Worm (Caenorhabditis elegans) whole organism, L4 larva: ENCODE results near the gene scl-17.

Experiments used
- R02D3.7 ChIP-seq: fragments of 150-350 bp; sonication (generic microtip); optimal IDR thresholded peaks from 3 replicates; lab custom pipeline; 2014; ENCODE audit warnings: missing biosample characterization, missing genetic modification characterization
- ZK546.5 ChIP-seq, 2 experiments: sonication (generic microtip); optimal IDR thresholded peaks; 2 replicates each; lab custom pipeline; 2017; ENCODE audit warnings: missing biosample characterization in 2 of 2, missing genetic modification characterization in 2 of 2
- aha-1 ChIP-seq: fragments of 150-350 bp; peaks from one replicate; lab custom pipeline; 2014; ENCODE audit warnings: missing biosample characterization, missing genetic modification characterization
- ceh-62 ChIP-seq: sonication (generic microtip); optimal IDR thresholded peaks from 2 replicates; lab custom pipeline; 2017; ENCODE audit warnings: missing biosample characterization, missing genetic modification characterization
- ces-1 ChIP-seq: fragments of 150-350 bp; sonication (generic microtip); optimal IDR thresholded peaks from 4 replicates; lab custom pipeline; 2014; ENCODE audit warnings: missing biosample characterization, missing genetic modification reagents, missing genetic modification characterization
- hmg-1.1 ChIP-seq: fragments of 200-800 bp; sonication (Bioruptor generic); IDR thresholded peaks from 2 replicates; pipeline ENCODE4 v1.3.6; 2022; ENCODE audit warnings: missing genetic modification reagents, missing genetic modification characterization, missing compliant biosample characterization
- lsy-2 ChIP-seq, 2 experiments: fragments of 150-350 bp in 1 of 2; sonication (generic microtip) in 1 of 2; optimal IDR thresholded peaks; 2 replicates each; lab custom pipeline; 2014 to 2017; ENCODE audit warnings: missing biosample characterization in 2 of 2, missing genetic modification characterization in 2 of 2
- mxl-2 ChIP-seq: fragments of 200-800 bp; sonication (Bioruptor generic); conservative IDR thresholded peaks from 2 replicates; pipeline ENCODE4 v1.3.6; 2022; ENCODE audit warnings: missing genetic modification reagents, missing genetic modification characterization, missing compliant biosample characterization
- nhr-11 ChIP-seq: fragments of 150-350 bp; optimal IDR thresholded peaks from 2 replicates; lab custom pipeline; 2014; ENCODE audit warnings: missing biosample characterization, missing genetic modification characterization
- nhr-237 ChIP-seq: sonication (generic microtip); optimal IDR thresholded peaks from 2 replicates; lab custom pipeline; 2017; ENCODE audit warnings: missing biosample characterization, missing genetic modification characterization
- nhr-76 ChIP-seq: fragments of 150-350 bp; optimal IDR thresholded peaks from 2 replicates; lab custom pipeline; 2014; ENCODE audit warnings: missing biosample characterization, missing genetic modification characterization
- pqm-1 ChIP-seq: sonication (generic microtip); optimal IDR thresholded peaks from 2 replicates; lab custom pipeline; 2017; ENCODE audit warnings: missing biosample characterization, missing genetic modification characterization
- snpc-4 ChIP-seq: fragments of 150-350 bp; optimal IDR thresholded peaks from 2 replicates; lab custom pipeline; 2014; ENCODE audit warnings: missing biosample characterization, missing genetic modification characterization
- unc-62 ChIP-seq, 3 experiments: fragments of 150-350 bp in 1 of 3; sonication (generic microtip); optimal IDR thresholded peaks in 2 of 3; peaks in 1 of 3; 1 replicate in 1 of 3; 2 replicates in 2 of 3; lab custom pipeline; 2014 to 2017; ENCODE audit warnings: missing biosample characterization in 3 of 3, missing genetic modification characterization in 3 of 3, missing genetic modification reagents in 3 of 3, missing genotype in 1 of 3

ce11 chrII:1476016-1476415 lies 31.0 kb downstream of the scl-17 start:
- no peak for TF ChIP-seq aha-1 (tag; lab: Kevin White, UChicago)
- TF ChIP-seq nhr-237 (tag; lab: Kevin White, UChicago), result no peak
- TF ChIP-seq ceh-62, result no peak
- no peak for TF ChIP-seq ZK546.5 (tag; optimal IDR thresholded peaks at IDR 0.05; lab: Kevin White, UChicago)
- TF ChIP-seq ces-1, result no peak
- TF ChIP-seq snpc-4 (tag; lab: Kevin White, UChicago), result no peak
- no peak for TF ChIP-seq unc-62 (GFP tag; optimal IDR thresholded peaks at IDR 0.05 in 1 of 2; lab: Kevin White, UChicago)
- no peak for TF ChIP-seq unc-62 (tag; optimal IDR thresholded peaks at IDR 0.05; lab: Kevin White, UChicago)
- TF ChIP-seq lsy-2 (tag; optimal IDR thresholded peaks at IDR 0.05; lab: Kevin White, UChicago), result no peak
- no peak for TF ChIP-seq nhr-76 (tag; lab: Kevin White, UChicago)
- TF ChIP-seq R02D3.7, result no peak
- no peak for TF ChIP-seq pqm-1 (tag; lab: Kevin White, UChicago)
- TF ChIP-seq nhr-11 (tag; lab: Kevin White, UChicago), result no peak
- TF ChIP-seq mxl-2, result no peak
- no peak for TF ChIP-seq hmg-1.1 (GFP tag; lab: Robert Waterston, UW)
